Fruit fly (Drosophila melanogaster) whole organism, embryonic: ENCODE measurements around the gene betaTub65B.

Experiments used
- Adf1 ChIP-seq: fragments of 200-800 bp; sonication (Bioruptor generic); IDR thresholded peaks from 2 replicates; pipeline ENCODE4 v1.3.6; 2022; ENCODE audit warnings: missing biosample characterization, missing genetic modification characterization
- Aef1 ChIP-seq: fragments of 200-800 bp; sonication (Bioruptor generic); IDR thresholded peaks from 3 replicates; pipeline ENCODE4 v1.3.6; 2022; ENCODE audit warnings: missing biosample characterization, missing genetic modification characterization
- Bdp1 ChIP-seq: fragments of 200-800 bp; sonication (Bioruptor generic); optimal IDR thresholded peaks from 3 replicates; lab custom pipeline; 2016; ENCODE audit warnings: missing biosample characterization, missing genetic modification characterization
- Blimp-1 ChIP-seq: fragments of 200-800 bp; sonication (Bioruptor generic); optimal IDR thresholded peaks from 3 replicates; lab custom pipeline; 2018; ENCODE audit warnings: missing biosample characterization, missing genetic modification characterization, mild to moderate bottlenecking, moderate library complexity, missing genetic modification reagents
- CG1024 ChIP-seq: fragments of 200-800 bp; sonication (Bioruptor generic); IDR thresholded peaks from 2 replicates; pipeline ENCODE4 v1.3.6; 2022; ENCODE audit warnings: missing biosample characterization, missing genetic modification characterization
- CG10366 ChIP-seq: fragments of 200-800 bp; sonication (Bioruptor generic); IDR thresholded peaks from 2 replicates; pipeline ENCODE4 v1.3.6; 2022; ENCODE audit warnings: missing biosample characterization, missing genetic modification characterization
- CG10654 ChIP-seq: fragments of 200-800 bp; sonication (Bioruptor generic); optimal IDR thresholded peaks from 2 replicates; lab custom pipeline; 2016; ENCODE audit warnings: missing biosample characterization, missing genetic modification characterization
- CG11560 ChIP-seq: fragments of 200-800 bp; sonication (Bioruptor generic); IDR thresholded peaks from 3 replicates; pipeline ENCODE4 v1.3.6; 2022; ENCODE audit warnings: missing biosample characterization, missing genetic modification characterization
- CG15073 ChIP-seq: fragments of 200-800 bp; sonication (Bioruptor generic); optimal IDR thresholded peaks from 2 replicates; lab custom pipeline; 2016; ENCODE audit warnings: missing biosample characterization, missing genetic modification characterization
- CG16779 ChIP-seq: fragments of 200-800 bp; sonication (Bioruptor generic); IDR thresholded peaks from 2 replicates; pipeline ENCODE4 v1.3.6; 2022; ENCODE audit warnings: missing biosample characterization, missing genetic modification characterization
- CG17359 ChIP-seq: fragments of 200-800 bp; sonication (Bioruptor generic); optimal IDR thresholded peaks from 3 replicates; lab custom pipeline; 2018; ENCODE audit warnings: missing biosample characterization, mild to moderate bottlenecking, missing genetic modification characterization, moderate library complexity
- CG17361 ChIP-seq: fragments of 200-800 bp; sonication (Bioruptor generic); IDR thresholded peaks from 3 replicates; pipeline ENCODE4 v1.3.6; 2022; ENCODE audit warnings: missing biosample characterization, missing genetic modification characterization
- CG1792 ChIP-seq: fragments of 200-800 bp; sonication (Bioruptor generic); optimal IDR thresholded peaks from 2 replicates; lab custom pipeline; 2016; ENCODE audit warnings: missing biosample characterization, missing genetic modification characterization
- CG18262 ChIP-seq: fragments of 200-800 bp; optimal IDR thresholded peaks from 3 replicates; lab custom pipeline; 2019; ENCODE audit warnings: missing biosample characterization, mild to moderate bottlenecking, missing genetic modification characterization, moderate library complexity
- CG2202 ChIP-seq: fragments of 200-800 bp; sonication (Bioruptor generic); optimal IDR thresholded peaks from 2 replicates; lab custom pipeline; 2018; ENCODE audit warnings: missing biosample characterization, mild to moderate bottlenecking, missing genetic modification characterization
- CG30403 ChIP-seq: fragments of 200-800 bp; sonication (Bioruptor generic); optimal IDR thresholded peaks from 3 replicates; lab custom pipeline; 2016; ENCODE audit warnings: missing biosample characterization, missing genetic modification characterization
- CG3995 ChIP-seq: fragments of 200-800 bp; sonication (Bioruptor generic); optimal IDR thresholded peaks from 3 replicates; lab custom pipeline; 2016; ENCODE audit warnings: missing biosample characterization, missing genetic modification characterization
- CG6175 ChIP-seq: fragments of 200-800 bp; sonication (Bioruptor generic); IDR thresholded peaks from 3 replicates; pipeline ENCODE4 v1.3.6; 2022; ENCODE audit warnings: missing biosample characterization, missing genetic modification characterization
- CG6254 ChIP-seq: fragments of 200-800 bp; sonication (Bioruptor generic); optimal IDR thresholded peaks from 3 replicates; lab custom pipeline; 2017; ENCODE audit warnings: mild to moderate bottlenecking, missing biosample characterization, missing genetic modification reagents, missing genetic modification characterization
- CG6272 ChIP-seq: fragments of 200-800 bp; sonication (Bioruptor generic); IDR thresholded peaks from 2 replicates; pipeline ENCODE4 v1.3.6; 2022; ENCODE audit warnings: missing biosample characterization, missing genetic modification characterization
- CG9817 ChIP-seq: fragments of 200-800 bp; sonication (Bioruptor generic); optimal IDR thresholded peaks from 2 replicates; lab custom pipeline; 2018; ENCODE audit warnings: missing biosample characterization, mild to moderate bottlenecking, missing genetic modification characterization, moderate library complexity
- Camta ChIP-seq: fragments of 200-800 bp; sonication (Bioruptor generic); optimal IDR thresholded peaks from 2 replicates; lab custom pipeline; 2016; ENCODE audit warnings: missing biosample characterization, missing genetic modification characterization
- Chrac-16 ChIP-seq: fragments of 200-800 bp; sonication (Bioruptor generic); optimal IDR thresholded peaks from 3 replicates; lab custom pipeline; 2016; ENCODE audit warnings: missing biosample characterization, missing genetic modification characterization
- Dek ChIP-seq: fragments of 200-800 bp; sonication (Bioruptor generic); optimal IDR thresholded peaks from 3 replicates; lab custom pipeline; 2019; ENCODE audit warnings: missing biosample characterization, mild to moderate bottlenecking, missing genetic modification characterization, moderate library complexity
- Fer1 ChIP-seq: fragments of 200-800 bp; sonication (Bioruptor generic); optimal IDR thresholded peaks from 2 replicates; lab custom pipeline; 2017; ENCODE audit warnings: missing biosample characterization, mild to moderate bottlenecking, missing genetic modification characterization
- GATAe ChIP-seq: fragments of 200-800 bp; sonication (Bioruptor generic); conservative IDR thresholded peaks from 2 replicates; pipeline ENCODE4 v1.3.6; 2022; ENCODE audit warnings: missing biosample characterization, missing genetic modification characterization
- HLH4C ChIP-seq: fragments of 200-800 bp; sonication (Bioruptor generic); IDR thresholded peaks from 3 replicates; pipeline ENCODE4 v1.3.6; 2022; ENCODE audit warnings: missing biosample characterization, missing genetic modification characterization; ENCODE audit not compliant: partially characterized antibody
- Mes4 ChIP-seq: fragments of 200-800 bp; sonication (Bioruptor generic); optimal IDR thresholded peaks from 2 replicates; lab custom pipeline; 2016; ENCODE audit warnings: missing biosample characterization, missing genetic modification characterization
- NK7.1 ChIP-seq: fragments of 200-800 bp; sonication (Bioruptor generic); optimal IDR thresholded peaks from 3 replicates; lab custom pipeline; 2016; ENCODE audit warnings: missing biosample characterization, missing genetic modification characterization
- Nf-YB ChIP-seq: fragments of 200-800 bp; sonication (Bioruptor generic); optimal IDR thresholded peaks from 3 replicates; lab custom pipeline; 2019; ENCODE audit warnings: missing biosample characterization, mild to moderate bottlenecking, missing genetic modification characterization, moderate library complexity
- Ptx1 ChIP-seq: fragments of 200-800 bp; sonication (Bioruptor generic); IDR thresholded peaks from 2 replicates; pipeline ENCODE4 v1.3.6; 2022; ENCODE audit warnings: missing biosample characterization, missing genetic modification characterization
- ac ChIP-seq: fragments of 200-800 bp; sonication (Bioruptor generic); optimal IDR thresholded peaks from 3 replicates; lab custom pipeline; 2017; ENCODE audit warnings: missing biosample characterization, mild to moderate bottlenecking, missing genetic modification characterization
- bsh ChIP-seq, 2 experiments: fragments of 200-800 bp; sonication (Bioruptor generic); optimal IDR thresholded peaks; 2 replicates each; lab custom pipeline; 2017 to 2018; ENCODE audit warnings: mild to moderate bottlenecking in 2 of 2, missing biosample characterization in 2 of 2, missing genetic modification characterization in 2 of 2, moderate library complexity in 1 of 2
- cad ChIP-seq: fragments of >200 bp; optimal IDR thresholded peaks from 2 replicates; lab custom pipeline; 2017; ENCODE audit warnings: missing biosample characterization, missing genetic modification characterization
- chm ChIP-seq: fragments of 200-800 bp; sonication (Bioruptor generic); IDR thresholded peaks from 2 replicates; pipeline ENCODE4 v1.3.6; 2022; ENCODE audit warnings: missing biosample characterization, missing genetic modification characterization
- cwo ChIP-seq: fragments of 200-800 bp; sonication (Bioruptor generic); optimal IDR thresholded peaks from 3 replicates; lab custom pipeline; 2017; ENCODE audit warnings: missing biosample characterization, missing genetic modification characterization, mild to moderate bottlenecking, moderate library complexity, missing genetic modification reagents
- ems ChIP-seq: fragments of 200-800 bp; sonication (Bioruptor generic); optimal IDR thresholded peaks from 3 replicates; lab custom pipeline; 2016; ENCODE audit warnings: missing biosample characterization, missing genetic modification characterization
- gem ChIP-seq: fragments of 200-800 bp; sonication (Bioruptor generic); optimal IDR thresholded peaks from 2 replicates; lab custom pipeline; 2019; ENCODE audit warnings: missing biosample characterization, mild to moderate bottlenecking, missing genetic modification characterization, moderate library complexity
- gt ChIP-seq: fragments of 200-800 bp; sonication (Bioruptor generic); IDR thresholded peaks from 2 replicates; pipeline ENCODE4 v1.3.6; 2022; ENCODE audit warnings: missing biosample characterization, missing genetic modification characterization
- ind ChIP-seq: fragments of 200-800 bp; sonication (Bioruptor generic); optimal IDR thresholded peaks from 3 replicates; lab custom pipeline; 2016; ENCODE audit warnings: missing biosample characterization, missing genetic modification characterization
- lmd ChIP-seq: fragments of 200-800 bp; sonication (Bioruptor generic); IDR thresholded peaks from 2 replicates; pipeline ENCODE4 v1.3.6; 2022; ENCODE audit warnings: missing biosample characterization, missing genetic modification characterization
- luna ChIP-seq: fragments of 200-800 bp; sonication (Bioruptor generic); optimal IDR thresholded peaks from 2 replicates; lab custom pipeline; 2016; ENCODE audit warnings: missing biosample characterization, missing genetic modification characterization
- maf-S ChIP-seq: fragments of 200-800 bp; sonication (Bioruptor generic); optimal IDR thresholded peaks from 2 replicates; lab custom pipeline; 2016; ENCODE audit warnings: missing biosample characterization, missing genetic modification characterization
- nom ChIP-seq: fragments of 200-800 bp; sonication (Bioruptor generic); optimal IDR thresholded peaks from 2 replicates; lab custom pipeline; 2017; ENCODE audit warnings: missing biosample characterization, missing genetic modification characterization, mild to moderate bottlenecking, moderate library complexity, missing genetic modification reagents
- oc ChIP-seq: fragments of 200-800 bp; sonication (Bioruptor generic); optimal IDR thresholded peaks from 2 replicates; lab custom pipeline; 2018; ENCODE audit warnings: missing biosample characterization, mild to moderate bottlenecking, missing genetic modification characterization, moderate library complexity
- row ChIP-seq: fragments of 200-800 bp; sonication (Bioruptor generic); IDR thresholded peaks from 3 replicates; pipeline ENCODE4 v1.3.6; 2022; ENCODE audit warnings: missing biosample characterization, missing genetic modification characterization
- salm ChIP-seq: fragments of 200-800 bp; sonication (Bioruptor generic); optimal IDR thresholded peaks from 2 replicates; lab custom pipeline; 2018; ENCODE audit warnings: missing biosample characterization, mild to moderate bottlenecking, missing genetic modification characterization
- sens ChIP-seq: fragments of 200-800 bp; sonication (Bioruptor generic); peaks from one replicate; lab custom pipeline; 2016; ENCODE audit warnings: missing biosample characterization, missing genetic modification characterization
- shn ChIP-seq: fragments of 200-800 bp; sonication (Bioruptor generic); optimal IDR thresholded peaks from 3 replicates; lab custom pipeline; 2016; ENCODE audit warnings: missing biosample characterization, missing genetic modification characterization
- sob ChIP-seq: fragments of 200-800 bp; sonication (Bioruptor generic); IDR thresholded peaks from 2 replicates; pipeline ENCODE4 v1.3.6; 2022; ENCODE audit warnings: missing biosample characterization, missing genetic modification characterization
- tin ChIP-seq: fragments of 200-800 bp; sonication (Bioruptor generic); optimal IDR thresholded peaks from 3 replicates; lab custom pipeline; 2016; ENCODE audit warnings: missing biosample characterization, missing genetic modification characterization
- ttk ChIP-seq: fragments of 200-800 bp; sonication (Bioruptor generic); IDR thresholded peaks from 2 replicates; pipeline ENCODE4 v2.1.2; 2022; ENCODE audit warnings: missing biosample characterization, missing genetic modification characterization
- vnd ChIP-seq: fragments of 200-800 bp; sonication (Bioruptor generic); IDR thresholded peaks from 3 replicates; pipeline ENCODE4 v1.3.6; 2022; ENCODE audit warnings: missing biosample characterization, missing genetic modification characterization; ENCODE audit not compliant: partially characterized antibody

The betaTub65B gene

DNA sequence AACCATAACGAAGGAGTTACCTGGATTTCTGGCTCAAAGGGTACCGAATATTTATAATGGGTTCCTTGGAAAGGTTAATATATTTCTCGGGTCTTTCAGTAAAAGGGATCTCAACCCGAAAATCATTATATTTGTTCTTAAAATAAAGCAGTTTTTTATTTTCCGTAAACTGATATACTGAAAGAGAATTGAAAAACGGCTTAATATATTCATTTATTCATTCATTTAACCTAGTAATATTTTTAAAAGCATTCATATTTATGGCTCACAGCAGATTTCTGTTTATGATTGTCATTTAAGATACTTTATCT, 33.7 kb upstream of the betaTub65B start (continued):
- TF ChIP-seq sob (GFP tag; lab: Robert Waterston, UW) (no peak), Camta (GFP tag; lab: Kevin White, UChicago) (no peak), shn (GFP tag; lab: Kevin White, UChicago) (no peak), vnd (GFP tag; lab: Robert Waterston, UW) (no peak), CG10654 (GFP tag; lab: Kevin White, UChicago) (no peak), tin (GFP tag; lab: Kevin White, UChicago) (no peak), Ptx1 (GFP tag; lab: Robert Waterston, UW) (peak; percentile 15; the same call in 1 of the 2 replicates), gt (no peak), CG9817 (tag; lab: Kevin White, UChicago) (no peak), chm (no peak), ac (GFP tag; lab: Kevin White, UChicago) (no peak), nom (GFP tag; lab: Kevin White, UChicago) (no peak), GATAe (no peak), CG10366 (GFP tag; lab: Robert Waterston, UW) (no peak), ttk (GFP tag; lab: Robert Waterston, UW) (no peak), Fer1 (GFP tag; lab: Kevin White, UChicago) (no peak), CG6254 (GFP tag; lab: Kevin White, UChicago) (no peak), CG15073 (no peak), oc (tag; lab: Kevin White, UChicago) (no peak), CG11560 (tag; lab: Robert Waterston, UW) (no peak), HLH4C (no peak), CG6272 (GFP tag; lab: Robert Waterston, UW) (no peak), CG17359 (tag; lab: Kevin White, UChicago) (no peak), Adf1 (GFP tag; lab: Robert Waterston, UW) (no peak), maf-S (no peak), Mes4 (no peak), CG18262 (tag; lab: Kevin White, UChicago) (peak; percentile 7), bsh (GFP tag; optimal IDR thresholded peaks at IDR 0.05; lab: Kevin White, UChicago) (no peak), Aef1 (GFP tag; lab: Robert Waterston, UW) (no peak), gem (tag; lab: Kevin White, UChicago) (peak; percentile 42), CG30403 (no peak), NK7.1 (GFP tag; lab: Kevin White, UChicago) (no peak), Dek (tag; lab: Kevin White, UChicago) (no peak), Chrac-16 (GFP tag; lab: Kevin White, UChicago) (no peak), cad (GFP tag; lab: Kevin White, UChicago) (no peak), cwo (no peak), Nf-YB (GFP tag; lab: Kevin White, UChicago) (no peak), row (peak; percentile 44; the same call in 2 of the 3 replicates), CG6175 (GFP tag; lab: Robert Waterston, UW) (no peak), lmd (GFP tag; lab: Robert Waterston, UW) (peak; percentile 22; the same call in 1 of the 2 replicates), luna (GFP tag; lab: Kevin White, UChicago) (no peak), sens (peak; percentile 55), CG16779 (no peak), ind (no peak), CG17361 (GFP tag; lab: Robert Waterston, UW) (no peak), CG1792 (GFP tag; lab: Kevin White, UChicago) (no peak), Bdp1 (GFP tag; lab: Kevin White, UChicago) (no peak), ems (GFP tag; lab: Kevin White, UChicago) (no peak), CG1024 (GFP tag; lab: Robert Waterston, UW) (no peak), Blimp-1 (GFP tag; lab: Kevin White, UChicago) (peak; percentile 16), CG3995 (GFP tag; lab: Kevin White, UChicago) (no peak), salm (tag; lab: Kevin White, UChicago) (peak; percentile 14), CG2202 (tag; lab: Kevin White, UChicago) (no peak)
